Worm (Caenorhabditis elegans) whole organism, late embryonic: Measurements from ENCODE around the gene T11G6.4.

Experiments used
- K02D7.2 ChIP-seq: sonication (generic microtip); optimal IDR thresholded peaks from 2 replicates; lab custom pipeline; 2017; ENCODE audit warnings: mild to moderate bottlenecking, missing genetic modification characterization, missing compliant biosample characterization
- T23F11.4 ChIP-seq: fragments of 200-800 bp; sonication (Bioruptor generic); optimal IDR thresholded peaks from 2 replicates; lab custom pipeline; 2018; ENCODE audit warnings: mild to moderate bottlenecking, missing genetic modification characterization, missing compliant biosample characterization
- ahr-1 ChIP-seq: sonication (generic microtip); optimal IDR thresholded peaks from 2 replicates; lab custom pipeline; 2016; ENCODE audit warnings: missing genetic modification characterization, missing compliant biosample characterization
- ceh-14 ChIP-seq: sonication (generic microtip); optimal IDR thresholded peaks from 2 replicates; lab custom pipeline; 2016; ENCODE audit warnings: missing genotype, missing genetic modification characterization, missing compliant biosample characterization
- ceh-18 ChIP-seq: sonication (generic microtip); optimal IDR thresholded peaks from 2 replicates; lab custom pipeline; 2016; ENCODE audit warnings: missing genetic modification characterization, missing compliant biosample characterization
- ceh-2 ChIP-seq: sonication (generic microtip); optimal IDR thresholded peaks from 2 replicates; lab custom pipeline; 2016; ENCODE audit warnings: missing genotype, missing genetic modification characterization, missing compliant biosample characterization
- ceh-24 ChIP-seq: sonication (generic microtip); optimal IDR thresholded peaks from 2 replicates; lab custom pipeline; 2016; ENCODE audit warnings: mild to moderate bottlenecking, missing genetic modification characterization, missing compliant biosample characterization
- ceh-34 ChIP-seq: sonication (generic microtip); optimal IDR thresholded peaks from 2 replicates; lab custom pipeline; 2016; ENCODE audit warnings: mild to moderate bottlenecking, missing genetic modification characterization, missing compliant biosample characterization
- ceh-45 ChIP-seq: fragments of 200-800 bp; sonication (Bioruptor generic); IDR thresholded peaks from 2 replicates; pipeline ENCODE4 v1.3.6; 2022; ENCODE audit warnings: missing genetic modification reagents, missing genetic modification characterization, missing compliant biosample characterization
- dmd-4 ChIP-seq: sonication (generic microtip); optimal IDR thresholded peaks from 2 replicates; lab custom pipeline; 2016; ENCODE audit warnings: borderline replicate concordance, missing genetic modification characterization, missing compliant biosample characterization
- elt-2 ChIP-seq: sonication (generic microtip); optimal IDR thresholded peaks from 2 replicates; lab custom pipeline; 2016; ENCODE audit warnings: missing genetic modification reagents, missing genetic modification characterization, missing compliant biosample characterization
- ets-4 ChIP-seq: sonication (generic microtip); optimal IDR thresholded peaks from 2 replicates; lab custom pipeline; 2016; ENCODE audit warnings: missing genetic modification characterization, missing compliant biosample characterization
- eyg-1 ChIP-seq: sonication (generic microtip); optimal IDR thresholded peaks from 2 replicates; lab custom pipeline; 2016; ENCODE audit warnings: missing genotype, missing genetic modification characterization, missing compliant biosample characterization
- fax-1 ChIP-seq: sonication (generic microtip); optimal IDR thresholded peaks from 2 replicates; lab custom pipeline; 2016; ENCODE audit warnings: missing genotype, missing genetic modification characterization, missing compliant biosample characterization
- fkh-10 ChIP-seq: fragments of 150-350 bp; optimal IDR thresholded peaks from 2 replicates; lab custom pipeline; 2014; ENCODE audit warnings: missing biosample characterization, missing genetic modification reagents, missing genetic modification characterization
- hlh-13 ChIP-seq: fragments of 200-800 bp; sonication (Bioruptor generic); optimal IDR thresholded peaks from 2 replicates; lab custom pipeline; 2018; ENCODE audit warnings: mild to moderate bottlenecking, missing genetic modification characterization, missing compliant biosample characterization
- hlh-30 ChIP-seq: sonication (generic microtip); optimal IDR thresholded peaks from 2 replicates; lab custom pipeline; 2017; ENCODE audit warnings: antibody characterized with exemption, missing genetic modification characterization, missing compliant biosample characterization; ENCODE audit not compliant: insufficient read depth
- hlh-6 ChIP-seq: sonication (generic microtip); optimal IDR thresholded peaks from 2 replicates; lab custom pipeline; 2016; ENCODE audit warnings: missing genotype, missing genetic modification characterization, missing compliant biosample characterization
- hlh-8 ChIP-seq: sonication (generic microtip); optimal IDR thresholded peaks from 2 replicates; lab custom pipeline; 2016; ENCODE audit warnings: missing genotype, missing genetic modification characterization, missing compliant biosample characterization
- lim-6 ChIP-seq: sonication (generic microtip); optimal IDR thresholded peaks from 2 replicates; lab custom pipeline; 2016; ENCODE audit warnings: missing genetic modification characterization, missing compliant biosample characterization
- lin-11 ChIP-seq: fragments of 200-800 bp; sonication (Bioruptor generic); optimal IDR thresholded peaks from 2 replicates; lab custom pipeline; 2018; ENCODE audit warnings: mild to moderate bottlenecking, missing genetic modification characterization, missing compliant biosample characterization
- madf-2 ChIP-seq: sonication (generic microtip); optimal IDR thresholded peaks from 2 replicates; lab custom pipeline; 2017; ENCODE audit warnings: missing genetic modification characterization, missing compliant biosample characterization
- mec-3 ChIP-seq: sonication (generic microtip); optimal IDR thresholded peaks from 2 replicates; lab custom pipeline; 2016; ENCODE audit warnings: borderline replicate concordance, missing genetic modification characterization, missing compliant biosample characterization
- nfya-1 ChIP-seq: sonication (generic microtip); optimal IDR thresholded peaks from 2 replicates; lab custom pipeline; 2017; ENCODE audit warnings: missing genetic modification characterization, mild to moderate bottlenecking, missing compliant biosample characterization, antibody characterized with exemption, moderate library complexity
- nhr-232 ChIP-seq: sonication (generic microtip); optimal IDR thresholded peaks from 2 replicates; lab custom pipeline; 2016; ENCODE audit warnings: missing genetic modification characterization, missing compliant biosample characterization
- odd-2 ChIP-seq: sonication (generic microtip); optimal IDR thresholded peaks from 2 replicates; lab custom pipeline; 2017; ENCODE audit warnings: antibody characterized with exemption, mild to moderate bottlenecking, missing genetic modification characterization, missing compliant biosample characterization
- pat-9 ChIP-seq: fragments of 200-800 bp; sonication (Bioruptor generic); optimal IDR thresholded peaks from 2 replicates; lab custom pipeline; 2018; ENCODE audit warnings: mild to moderate bottlenecking, missing genetic modification characterization, moderate library complexity, missing compliant biosample characterization
- pax-1 ChIP-seq: fragments of 150-350 bp; optimal IDR thresholded peaks from 2 replicates; lab custom pipeline; 2014; ENCODE audit warnings: missing biosample characterization, missing genetic modification characterization
- pha-4 ChIP-seq: fragments of 150-350 bp; optimal IDR thresholded peaks from 2 replicates; lab custom pipeline; 2018; ENCODE audit warnings: missing biosample characterization, missing genetic modification reagents, missing genetic modification characterization
- pqm-1 ChIP-seq: sonication (generic microtip); optimal IDR thresholded peaks from 2 replicates; lab custom pipeline; 2016; ENCODE audit warnings: missing genetic modification characterization, missing compliant biosample characterization
- sdc-2 ChIP-seq: sonication (generic microtip); optimal IDR thresholded peaks from 2 replicates; lab custom pipeline; 2016; ENCODE audit warnings: missing genotype, missing genetic modification characterization, missing compliant biosample characterization
- sox-2 ChIP-seq: fragments of 200-800 bp; sonication (Bioruptor generic); IDR thresholded peaks from 2 replicates; pipeline ENCODE4 v1.3.6; 2022; ENCODE audit warnings: missing genetic modification reagents, missing genetic modification characterization, missing compliant biosample characterization
- syd-9 ChIP-seq: sonication (generic microtip); optimal IDR thresholded peaks from 2 replicates; lab custom pipeline; 2016; ENCODE audit warnings: mild to moderate bottlenecking, missing genetic modification characterization, moderate library complexity, missing compliant biosample characterization
- ttx-3 ChIP-seq: sonication (generic microtip); optimal IDR thresholded peaks from 2 replicates; lab custom pipeline; 2016; ENCODE audit warnings: missing genetic modification reagents, missing genetic modification characterization, missing compliant biosample characterization
- unc-42 ChIP-seq: sonication (generic microtip); optimal IDR thresholded peaks from 2 replicates; lab custom pipeline; 2016; ENCODE audit warnings: missing genotype, missing genetic modification characterization, missing compliant biosample characterization
- unc-55 ChIP-seq: sonication (generic microtip); optimal IDR thresholded peaks from 2 replicates; lab custom pipeline; 2017; ENCODE audit warnings: missing biosample characterization, missing genetic modification reagents, missing genetic modification characterization
- unc-86 ChIP-seq: sonication (generic microtip); optimal IDR thresholded peaks from 2 replicates; lab custom pipeline; 2016; ENCODE audit warnings: missing genetic modification characterization, missing compliant biosample characterization
- zip-5 ChIP-seq: sonication (generic microtip); optimal IDR thresholded peaks from 2 replicates; lab custom pipeline; 2016; ENCODE audit warnings: missing genetic modification characterization, missing compliant biosample characterization

The T11G6.4 gene

DNA sequence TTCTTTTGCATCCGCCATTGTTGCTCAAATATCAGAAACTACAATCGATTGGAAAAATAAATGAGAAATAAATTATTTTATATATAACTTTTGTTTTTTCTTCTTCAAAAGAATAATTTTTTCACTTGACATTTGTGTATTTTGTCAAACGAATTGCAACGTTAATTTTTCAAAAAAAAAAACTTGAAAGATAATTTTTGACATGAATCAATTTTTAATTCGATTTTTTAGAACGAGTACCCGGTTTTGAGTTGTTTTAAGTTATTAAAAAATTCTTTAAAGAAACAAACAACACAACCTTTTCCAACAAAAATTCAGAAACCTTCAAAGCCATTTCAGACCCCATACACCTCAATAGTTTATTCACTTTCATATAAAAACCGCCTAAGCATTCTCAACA lies 32.5 kb upstream of the T11G6.4 start, which contains the start of gene F13E9.5:
TSS of gene F13E9.5 (minus strand) at position 101 of the 400 bp plus-strand sequence.
- TF ChIP-seq ets-4 (tag; lab: Kevin White, UChicago): no peak
- no peak for TF ChIP-seq sox-2 (GFP tag; lab: Robert Waterston, UW)
- no peak for TF ChIP-seq lim-6 (tag; lab: Kevin White, UChicago)
- TF ChIP-seq dmd-4: no peak
- TF ChIP-seq fax-1: no peak
- TF ChIP-seq ceh-24: no peak
- TF ChIP-seq madf-2 (tag; lab: Kevin White, UChicago): no peak
- no peak for TF ChIP-seq eyg-1 (tag; lab: Kevin White, UChicago)
- no peak for TF ChIP-seq T23F11.4 (GFP tag; lab: Kevin White, UChicago)
- no peak for TF ChIP-seq ceh-18
- no peak for TF ChIP-seq nfya-1 (tag; lab: Kevin White, UChicago)
- TF ChIP-seq ceh-34: no peak
- TF ChIP-seq ahr-1 (tag; lab: Kevin White, UChicago): no peak
- TF ChIP-seq mec-3 (tag; lab: Kevin White, UChicago): no peak
- no peak for TF ChIP-seq sdc-2
- TF ChIP-seq nhr-232 (tag; lab: Kevin White, UChicago): no peak
- no peak for TF ChIP-seq odd-2 (tag; lab: Kevin White, UChicago)

DNA sequence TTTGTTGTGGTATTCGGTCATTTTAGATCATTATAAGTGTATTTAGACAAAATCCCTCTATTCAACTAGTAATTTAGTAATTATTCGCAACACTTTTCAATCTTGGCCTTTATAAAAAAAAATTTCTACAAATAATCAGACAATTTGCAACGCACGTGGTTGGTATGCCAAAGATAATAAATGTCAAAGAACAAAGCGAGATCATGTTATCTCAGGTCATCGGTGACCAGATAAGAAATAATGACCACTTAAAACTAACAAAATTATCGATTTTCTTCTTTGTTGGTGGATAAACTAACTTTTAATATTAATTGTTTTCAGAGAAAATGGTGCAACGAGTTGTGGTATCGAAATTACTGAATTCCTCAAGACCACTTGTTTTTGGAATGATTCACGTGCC lies 29.5 kb upstream of the T11G6.4 start, which contains the start of gene F13E9.13:
TSS of gene F13E9.13 (plus strand) at position 317 of the 400 bp plus-strand sequence.
- TF ChIP-seq pha-4 (tag; lab: Kevin White, UChicago) (no peak), elt-2 (tag; lab: Kevin White, UChicago) (peak; percentile 86), pqm-1 (tag; lab: Kevin White, UChicago) (no peak)
- TF ChIP-seq, all 69 proteins: peak for 1

DNA sequence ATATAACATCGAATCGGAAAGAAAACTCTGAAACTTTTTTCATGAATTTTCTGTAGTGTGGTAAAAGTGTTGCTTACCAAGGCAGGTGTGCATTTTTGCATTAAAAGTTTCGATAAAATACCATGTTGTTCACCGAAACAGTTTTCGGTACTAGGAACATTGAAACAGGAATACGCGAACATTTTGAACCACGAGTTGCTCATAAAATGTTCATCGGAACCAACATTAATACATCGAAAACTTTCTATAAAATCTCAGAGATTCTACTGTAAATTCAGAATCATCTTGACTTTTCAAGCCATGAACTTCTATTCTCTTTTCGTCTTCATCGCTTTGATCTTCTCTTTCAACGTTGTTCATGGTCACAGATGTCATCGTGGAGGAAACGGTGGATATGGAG lies 28.5 kb upstream of the T11G6.4 start, which contains the start of gene fipr-15:
TSS of gene fipr-15 (plus strand) at position 301 of the 400 bp plus-strand sequence.
- TF ChIP-seq unc-42 (tag; lab: Kevin White, UChicago) (no peak), K02D7.2 (tag; lab: Kevin White, UChicago) (no peak), odd-2 (tag; lab: Kevin White, UChicago) (no peak), lin-11 (tag; lab: Kevin White, UChicago) (no peak), pat-9 (tag; lab: Kevin White, UChicago) (no peak), mec-3 (tag; lab: Kevin White, UChicago) (no peak), unc-86 (tag; lab: Kevin White, UChicago) (no peak), ceh-2 (tag; lab: Kevin White, UChicago) (no peak), pax-1 (tag; lab: Kevin White, UChicago) (no peak), zip-5 (tag; lab: Kevin White, UChicago) (no peak), ttx-3 (tag; lab: Kevin White, UChicago) (no peak), sox-2 (GFP tag; lab: Robert Waterston, UW) (no peak), hlh-30 (tag; lab: Kevin White, UChicago) (no peak), pha-4 (tag; lab: Kevin White, UChicago) (no peak), syd-9 (no peak), ceh-14 (tag; lab: Kevin White, UChicago) (no peak), fkh-10 (GFP tag; lab: Kevin White, UChicago) (no peak), unc-55 (GFP tag; lab: Kevin White, UChicago) (no peak), nfya-1 (tag; lab: Kevin White, UChicago) (no peak)

DNA sequence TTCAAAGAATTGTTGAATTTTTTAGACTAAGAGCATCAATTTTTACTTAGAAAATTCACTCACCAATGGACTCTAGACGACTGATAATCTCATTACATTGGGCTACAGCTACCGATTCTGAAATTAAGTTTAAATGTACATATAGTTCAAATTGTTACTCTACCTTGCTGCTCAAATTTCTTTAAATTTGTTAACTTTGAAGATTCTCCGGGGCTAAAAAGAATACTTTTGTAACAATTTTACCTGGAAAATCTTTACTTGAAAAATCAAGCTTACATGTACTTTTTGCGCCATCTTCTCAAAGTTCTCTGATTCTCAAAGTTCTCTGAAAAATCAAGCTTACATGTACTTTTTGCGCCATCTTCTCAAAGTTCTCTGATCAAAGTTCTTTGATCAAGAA lies 27.8 kb upstream of the T11G6.4 start, which contains the start of gene sdz-13:
TSS of gene sdz-13 (minus strand) at position 101 of the 400 bp plus-strand sequence.
- TF ChIP-seq ceh-45: no peak
- TF ChIP-seq hlh-8 (tag; lab: Kevin White, UChicago): no peak
- TF ChIP-seq hlh-6: no peak
- TF ChIP-seq pat-9 (tag; lab: Kevin White, UChicago): no peak
- TF ChIP-seq hlh-13 (GFP tag; lab: Kevin White, UChicago): no peak
